Worm (Caenorhabditis elegans): ENCODE measurements around the gene Y37H2A.12.

Gene Y37H2A.12

ce11 chrV:18168266-18168665 is 37.3 kb upstream of the Y37H2A.12 start, which contains the start of gene C14A6.7:
Gene C14A6.7, minus strand, starts transcription at chrV:18168366.
- TF ChIP-seq sox-4 (tag; optimal IDR thresholded peaks at IDR 0.05): no peak
- TF ChIP-seq dsc-1 (tag; optimal IDR thresholded peaks at IDR 0.05): no peak
- no peak for TF ChIP-seq egl-27 (tag; optimal IDR thresholded peaks at IDR 0.05)
- TF ChIP-seq Y116A8C.19 (tag; optimal IDR thresholded peaks at IDR 0.05; ENCODE audit: borderline replicate concordance): no peak
- no peak for TF ChIP-seq ces-1 (GFP tag; optimal IDR thresholded peaks at IDR 0.05)
- no peak for TF ChIP-seq F16B12.6 (tag; optimal IDR thresholded peaks at IDR 0.05)
- TF ChIP-seq unc-30 (tag; optimal IDR thresholded peaks at IDR 0.05): no peak

- TF ChIP-seq snpc-4 (tag; optimal IDR thresholded peaks at IDR 0.05): no peak
- TF ChIP-seq elt-2 (tag; optimal IDR thresholded peaks at IDR 0.05): no peak
- TF ChIP-seq tbx-2 (tag; optimal IDR thresholded peaks at IDR 0.05): no peak
- no peak for TF ChIP-seq ets-5 (GFP tag; IDR thresholded peaks at IDR 0.05)
- no peak for TF ChIP-seq pqm-1 (tag; optimal IDR thresholded peaks at IDR 0.05)
- TF ChIP-seq nhr-11 (tag; optimal IDR thresholded peaks at IDR 0.05): no peak
- TF ChIP-seq sup-37 (GFP tag; optimal IDR thresholded peaks at IDR 0.05): no peak
- no peak for TF ChIP-seq egl-27 (tag; optimal IDR thresholded peaks at IDR 0.05)
- TF ChIP-seq zip-4 (GFP tag; optimal IDR thresholded peaks at IDR 0.05): no peak
- no peak for TF ChIP-seq fos-1 (tag; optimal IDR thresholded peaks at IDR 0.05)
- TF ChIP-seq unc-130 (tag; optimal IDR thresholded peaks at IDR 0.05): no peak
- no peak for TF ChIP-seq skn-1 (tag; optimal IDR thresholded peaks at IDR 0.05)
- no peak for TF ChIP-seq vab-15 (tag; optimal IDR thresholded peaks at IDR 0.05)
These were observed 36.2 kb upstream of the Y37H2A.12 start, which contains the start of gene C14A6.6 for ce11 chrV:18167161-18167560. Gene C14A6.6, minus strand, starts transcription at chrV:18167261.

ce11 chrV:18164758-18165157 is 33.8 kb upstream of the Y37H2A.12 start, which contains the start of gene C14A6.5:
Gene C14A6.5, minus strand, starts transcription at chrV:18164858.
- TF ChIP-seq hpl-2 (GFP tag; optimal IDR thresholded peaks at IDR 0.05) (no peak), zip-4 (GFP tag; optimal IDR thresholded peaks at IDR 0.05) (no peak), unc-86 (tag; optimal IDR thresholded peaks at IDR 0.05) (no peak)

- TF ChIP-seq nhr-20 (tag; optimal IDR thresholded peaks at IDR 0.05): no peak
- TF ChIP-seq egl-27 (tag; optimal IDR thresholded peaks at IDR 0.05): no peak
- TF ChIP-seq fkh-4 (tag; optimal IDR thresholded peaks at IDR 0.05; ENCODE audit: borderline replicate concordance): no peak
- no peak for TF ChIP-seq irx-1 (tag; optimal IDR thresholded peaks at IDR 0.05)
- no peak for TF ChIP-seq rnt-1 (tag; optimal IDR thresholded peaks at IDR 0.05)
- no peak for TF ChIP-seq skn-1 (tag; optimal IDR thresholded peaks at IDR 0.05)
- no peak for TF ChIP-seq sptf-1 (tag; optimal IDR thresholded peaks at IDR 0.05)
- TF ChIP-seq lin-15B (tag; optimal IDR thresholded peaks at IDR 0.05): no peak
- no peak for TF ChIP-seq zip-4 (GFP tag; optimal IDR thresholded peaks at IDR 0.05)
- TF ChIP-seq nhr-90 (tag; optimal IDR thresholded peaks at IDR 0.05; ENCODE audit: poor library complexity): no peak
- no peak for TF ChIP-seq F16B12.6 (tag; optimal IDR thresholded peaks at IDR 0.05)
- TF ChIP-seq lin-39 (tag; optimal IDR thresholded peaks at IDR 0.05): no peak
- TF ChIP-seq nhr-71 (tag; optimal IDR thresholded peaks at IDR 0.05): no peak
- TF ChIP-seq zag-1 (tag; optimal IDR thresholded peaks at IDR 0.05): no peak
These were observed 32.5 kb upstream of the Y37H2A.12 start for ce11 chrV:18163434-18163833.

ce11 chrV:18162568-18162967 is 31.6 kb upstream of the Y37H2A.12 start, which contains the start of gene C14A6.12:
Gene C14A6.12, minus strand, starts transcription at chrV:18162668.
- TF ChIP-seq ceh-63 (GFP tag; optimal IDR thresholded peaks at IDR 0.05) (no peak), irx-1 (tag; optimal IDR thresholded peaks at IDR 0.05) (no peak), fkh-4 (tag; optimal IDR thresholded peaks at IDR 0.05; ENCODE audit: borderline replicate concordance) (no peak), lin-15B (tag; optimal IDR thresholded peaks at IDR 0.05) (no peak), dsc-1 (tag; optimal IDR thresholded peaks at IDR 0.05) (no peak), lir-3 (tag; optimal IDR thresholded peaks at IDR 0.05; ENCODE audit: poor library complexity) (no peak), Y116A8C.19 (tag; optimal IDR thresholded peaks at IDR 0.05; ENCODE audit: borderline replicate concordance) (no peak), elt-3 (tag; optimal IDR thresholded peaks at IDR 0.05) (no peak), mep-1 (tag; optimal IDR thresholded peaks at IDR 0.05) (no peak), nhr-20 (tag; optimal IDR thresholded peaks at IDR 0.05) (no peak), unc-30 (tag; optimal IDR thresholded peaks at IDR 0.05) (no peak), tlp-1 (tag; optimal IDR thresholded peaks at IDR 0.05) (no peak), fos-1 (tag; optimal IDR thresholded peaks at IDR 0.05) (no peak), lsy-2 (tag; optimal IDR thresholded peaks at IDR 0.05) (no peak), elt-2 (tag; optimal IDR thresholded peaks at IDR 0.05) (no peak), nhr-90 (tag; optimal IDR thresholded peaks at IDR 0.05; ENCODE audit: poor library complexity) (no peak), lin-13 (GFP tag; optimal IDR thresholded peaks at IDR 0.05) (no peak), unc-130 (tag; optimal IDR thresholded peaks at IDR 0.05) (no peak), jun-1 (tag; optimal IDR thresholded peaks at IDR 0.05) (no peak)
